Worm (Caenorhabditis elegans): ENCODE data around the gene Y39H10B.3.

The Y39H10B.3 gene

DNA sequence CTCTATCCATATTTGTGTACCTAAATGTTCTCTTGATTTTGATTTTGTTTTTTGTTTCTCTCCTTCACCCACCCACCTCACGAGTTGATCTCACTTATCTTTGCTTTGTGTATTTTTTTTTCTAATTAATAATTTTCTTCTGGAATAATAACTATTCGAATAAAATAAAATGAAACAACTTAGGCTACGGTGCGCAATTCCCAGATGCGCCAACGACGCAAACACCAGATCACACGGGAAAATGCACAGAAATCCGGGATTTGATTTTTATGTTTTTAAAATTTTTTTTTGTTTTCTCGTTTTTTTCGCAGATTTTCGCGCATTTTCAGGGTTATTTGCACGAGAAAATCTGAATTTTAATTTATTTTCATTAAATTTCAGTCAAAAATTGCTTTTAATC, 15.7 kb downstream of the Y39H10B.3 start:
- TF ChIP-seq elt-3 (tag; optimal IDR thresholded peaks at IDR 0.05) (no peak), nhr-12 (tag; optimal IDR thresholded peaks at IDR 0.05) (no peak), drap-1 (GFP tag; optimal IDR thresholded peaks at IDR 0.05) (no peak), lsy-2 (tag; optimal IDR thresholded peaks at IDR 0.05) (peak; percentile 47), ztf-11 (tag; optimal IDR thresholded peaks at IDR 0.05) (no peak)

ce11 chrV:3686899-3687298, 16.3 kb downstream of the Y39H10B.3 start, which contains the start of gene unc-132:
unc-132 (plus strand) TSS chrV:3687106.
- no peak for TF ChIP-seq lsy-2 (tag; optimal IDR thresholded peaks at IDR 0.05)
- no peak for TF ChIP-seq ceh-83 (GFP tag; optimal IDR thresholded peaks at IDR 0.05)
- no peak for TF ChIP-seq ceh-43 (GFP tag; optimal IDR thresholded peaks at IDR 0.05)
- TF ChIP-seq ztf-11 (tag; optimal IDR thresholded peaks at IDR 0.05), result no peak
- TF ChIP-seq nhr-237 (tag; optimal IDR thresholded peaks at IDR 0.05), result no peak
- TF ChIP-seq hlh-1 (tag; optimal IDR thresholded peaks at IDR 0.05), result no peak

ce11 chrV:3688733-3689132, 18.1 kb downstream of the Y39H10B.3 start:
- peak; percentile 15 for TF ChIP-seq mep-1 (tag; optimal IDR thresholded peaks at IDR 0.05)
- TF ChIP-seq cnd-1 (tag; optimal IDR thresholded peaks at IDR 0.05), result peak; percentile 70
- TF ChIP-seq flh-1 (GFP tag; optimal IDR thresholded peaks at IDR 0.05), result no peak
- TF ChIP-seq unc-39 (tag; optimal IDR thresholded peaks at IDR 0.05), result no peak
- TF ChIP-seq sem-2 (GFP tag; optimal IDR thresholded peaks at IDR 0.05), result no peak
- TF ChIP-seq drap-1 (GFP tag; optimal IDR thresholded peaks at IDR 0.05), result no peak
- peak; percentile 14 for TF ChIP-seq ces-1 (GFP tag; optimal IDR thresholded peaks at IDR 0.05)
- peak; percentile 56 for TF ChIP-seq hlh-1 (tag; optimal IDR thresholded peaks at IDR 0.05)
- peak; percentile 74 for TF ChIP-seq lin-32 (GFP tag; optimal IDR thresholded peaks at IDR 0.05)
- no peak for TF ChIP-seq elt-3 (tag; optimal IDR thresholded peaks at IDR 0.05)

- TF ChIP-seq snpc-4 (tag; optimal IDR thresholded peaks at IDR 0.05), result no peak
- no peak for TF ChIP-seq ztf-11 (tag; optimal IDR thresholded peaks at IDR 0.05)
- no peak for TF ChIP-seq nhr-237 (tag; optimal IDR thresholded peaks at IDR 0.05)
- no peak for TF ChIP-seq elt-1 (tag; optimal IDR thresholded peaks at IDR 0.05; ENCODE audit: borderline replicate concordance, insufficient read depth)
- TF ChIP-seq pha-4 (tag; optimal IDR thresholded peaks at IDR 0.05), result no peak
- TF ChIP-seq flh-1 (GFP tag; optimal IDR thresholded peaks at IDR 0.05), result no peak
- no peak for TF ChIP-seq mab-5 (tag; optimal IDR thresholded peaks at IDR 0.05)
- no peak for TF ChIP-seq nhr-2 (tag; optimal IDR thresholded peaks at IDR 0.05)
- TF ChIP-seq sptf-1 (tag; optimal IDR thresholded peaks at IDR 0.05), result no peak
- TF ChIP-seq ces-1 (GFP tag; optimal IDR thresholded peaks at IDR 0.05), result no peak
- no peak for TF ChIP-seq zip-8 (tag; optimal IDR thresholded peaks at IDR 0.05)
- TF ChIP-seq nhr-28 (tag; optimal IDR thresholded peaks at IDR 0.05), result no peak
- TF ChIP-seq sem-2 (GFP tag; optimal IDR thresholded peaks at IDR 0.05), result no peak
- TF ChIP-seq ceh-39 (tag; optimal IDR thresholded peaks at IDR 0.05), result no peak
- TF ChIP-seq unc-39 (tag; optimal IDR thresholded peaks at IDR 0.05), result no peak
- TF ChIP-seq lin-32 (GFP tag; optimal IDR thresholded peaks at IDR 0.05), result no peak
- no peak for TF ChIP-seq hlh-1 (tag; optimal IDR thresholded peaks at IDR 0.05)
These were observed 22.0 kb downstream of the Y39H10B.3 start for ce11 chrV:3692613-3693012.

DNA sequence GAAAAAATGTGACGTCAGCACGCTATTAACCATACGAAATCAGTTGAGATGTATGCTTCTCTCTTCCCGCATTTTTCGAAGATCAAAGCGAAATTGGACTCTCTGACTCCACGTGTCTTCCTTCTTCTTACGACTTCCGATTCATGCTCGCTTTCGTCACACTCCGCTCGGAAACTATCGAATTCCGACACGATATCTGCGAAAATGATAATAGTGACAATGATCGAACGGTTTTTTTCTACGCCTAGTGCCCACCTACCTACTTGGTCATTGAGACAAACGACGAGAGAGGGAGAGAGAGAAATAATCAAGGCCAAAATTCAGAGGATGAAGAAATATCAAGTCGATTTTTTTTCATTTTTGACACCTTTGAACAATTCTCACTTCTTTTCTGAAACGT, 23.1 kb downstream of the Y39H10B.3 start:
- no peak for TF ChIP-seq unc-62 (GFP tag; optimal IDR thresholded peaks at IDR 0.05)
- no peak for TF ChIP-seq cnd-1 (tag; optimal IDR thresholded peaks at IDR 0.05)

DNA sequence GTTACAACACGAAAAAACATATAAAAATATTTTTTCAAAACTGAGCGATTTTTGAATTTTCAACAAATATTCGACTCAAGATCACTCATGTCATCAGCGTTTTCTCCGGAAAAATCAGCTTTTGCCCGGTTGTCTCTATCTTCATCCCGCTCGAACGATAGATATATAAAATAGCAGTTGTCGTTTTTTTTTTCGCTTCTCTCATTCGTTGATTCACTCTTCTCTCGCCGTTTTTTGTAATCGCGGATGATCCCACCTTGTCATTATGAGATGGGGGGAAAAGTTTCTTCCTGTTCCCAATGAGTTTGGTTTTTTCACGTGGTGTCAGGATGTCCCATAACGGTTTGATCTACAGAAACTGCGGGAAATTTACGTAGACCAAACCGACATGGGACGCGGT, 24.7 kb downstream of the Y39H10B.3 start:
- TF ChIP-seq hlh-1 (tag; optimal IDR thresholded peaks at IDR 0.05), result peak; percentile 52
- TF ChIP-seq unc-39 (tag; optimal IDR thresholded peaks at IDR 0.05), result no peak

DNA sequence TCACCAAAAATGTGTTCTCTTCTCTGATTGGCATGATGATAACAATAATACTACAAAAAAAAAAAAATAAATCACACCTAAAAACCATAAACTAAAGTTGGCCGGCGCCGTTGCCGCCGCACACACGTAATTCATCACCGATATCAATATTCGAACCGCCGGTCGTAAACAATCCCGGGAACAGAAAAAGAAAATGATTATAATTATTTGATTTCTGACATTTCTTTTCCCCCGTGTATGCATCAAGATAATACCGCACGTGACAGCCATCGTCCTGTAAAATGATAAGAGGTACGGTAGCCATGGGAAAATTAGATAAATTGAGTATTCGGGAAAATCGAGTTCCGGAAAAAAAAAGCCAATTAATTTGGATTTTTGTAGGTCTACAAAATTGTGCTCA, 26.5 kb downstream of the Y39H10B.3 start:
- TF ChIP-seq tbx-8 (GFP tag; optimal IDR thresholded peaks at IDR 0.05) (no peak), ceh-39 (tag; optimal IDR thresholded peaks at IDR 0.05) (no peak), hlh-1 (tag; optimal IDR thresholded peaks at IDR 0.05) (no peak), bed-3 (GFP tag; optimal IDR thresholded peaks at IDR 0.05) (no peak), mab-5 (tag; optimal IDR thresholded peaks at IDR 0.05) (no peak), unc-62 (GFP tag; optimal IDR thresholded peaks at IDR 0.05) (no peak), lsy-2 (tag; optimal IDR thresholded peaks at IDR 0.05) (no peak)
